Worm (Caenorhabditis elegans): Measurements from ENCODE around the gene H06I04.3.

The H06I04.3 gene

DNA sequence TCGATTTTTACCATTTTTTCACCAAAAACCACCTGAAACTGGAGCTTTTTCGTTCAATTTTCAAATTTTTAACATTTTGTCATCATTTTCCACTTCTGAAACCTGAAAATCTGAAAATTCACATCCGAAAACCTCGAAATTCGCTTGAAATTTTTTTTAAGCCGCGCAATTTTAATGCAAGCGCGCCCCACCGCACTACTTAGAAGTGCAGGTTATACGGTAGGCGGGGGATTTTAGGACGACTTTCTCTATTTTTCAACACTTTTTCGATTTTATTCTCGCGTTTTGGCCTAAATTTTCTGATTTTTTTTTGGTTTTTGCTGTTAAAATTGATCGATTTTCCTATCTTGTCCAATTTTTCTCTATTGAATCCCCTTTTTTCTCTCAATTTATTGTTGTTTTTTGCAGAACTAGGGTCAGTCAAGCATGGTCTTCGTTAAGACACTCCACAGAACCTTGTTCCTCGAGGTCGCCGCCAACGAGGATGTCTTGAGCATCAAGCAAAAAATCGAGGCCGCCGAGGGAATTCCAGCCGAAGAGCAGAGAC is 2.3 kb upstream of the H06I04.3 start, which contains the start of gene ubl-1 (continued):
- TF ChIP-seq pha-4 (tag; optimal IDR thresholded peaks at IDR 0.05) (peak; percentile 10), efl-1 (GFP tag; optimal IDR thresholded peaks at IDR 0.05) (peak; percentile 71), snpc-1.3 (tag; optimal IDR thresholded peaks at IDR 0.05; ENCODE audit: insufficient read depth) (peak; percentile 49), cebp-2 (GFP tag; IDR thresholded peaks at IDR 0.05) (no peak), F55B11.4 (tag; optimal IDR thresholded peaks at IDR 0.05; ENCODE audit: borderline replicate concordance, insufficient read depth) (no peak), F33H1.4 (GFP tag; IDR thresholded peaks at IDR 0.05) (peak; percentile 78), pbrm-1 (GFP tag; IDR thresholded peaks at IDR 0.05) (peak; percentile 72; the same call in 1 of the 2 replicates), ztf-26 (tag; optimal IDR thresholded peaks at IDR 0.05) (no peak), madf-10 (tag; optimal IDR thresholded peaks at IDR 0.05) (peak; percentile 14), lin-26 (GFP tag; IDR thresholded peaks at IDR 0.05) (no peak), mel-28 (tag; optimal IDR thresholded peaks at IDR 0.05; ENCODE audit: borderline replicate concordance) (no peak), bed-2 (GFP tag; IDR thresholded peaks at IDR 0.05) (no peak), K12H6.12 (tag; optimal IDR thresholded peaks at IDR 0.05) (no peak), lin-35 (GFP tag; optimal IDR thresholded peaks at IDR 0.05) (peak in 1 of 3 experiments; percentile 74), let-526 (GFP tag; IDR thresholded peaks at IDR 0.05) (no peak), F52B5.7 (tag; optimal IDR thresholded peaks at IDR 0.05) (no peak), tbp1 (GFP tag; optimal IDR thresholded peaks at IDR 0.05) (peak; percentile 59), dpff-1 (tag; optimal IDR thresholded peaks at IDR 0.05) (no peak), repo-1 (tag; optimal IDR thresholded peaks at IDR 0.05) (no peak), nhr-120 (GFP tag; IDR thresholded peaks at IDR 0.05) (no peak), B0261.1 (tag; optimal IDR thresholded peaks at IDR 0.05) (no peak), tbx-9 (tag; optimal IDR thresholded peaks at IDR 0.05; ENCODE audit: borderline replicate concordance) (no peak), nfya-2 (GFP tag; IDR thresholded peaks at IDR 0.05) (no peak), egl-44 (GFP tag; IDR thresholded peaks at IDR 0.05) (no peak), ama-1 (optimal IDR thresholded peaks at IDR 0.05) (no peak), ama-1 (GFP tag; optimal IDR thresholded peaks at IDR 0.05) (no peak), C06A6.2 (GFP tag; conservative IDR thresholded peaks at IDR 0.05) (no peak; the same call in 1 of the 2 replicates), B0019.2 (GFP tag; conservative IDR thresholded peaks at IDR 0.05) (0 out of 2 replicates have a peak, but pooled peaks have one; percentile 27), mes-4 (tag; optimal IDR thresholded peaks at IDR 0.05) (no peak), dox-1 (GFP tag; IDR thresholded peaks at IDR 0.05) (peak; percentile 87), lin-54 (GFP tag; optimal IDR thresholded peaks at IDR 0.05) (peak; percentile 76)

ce11 chrIII:3069101-3069500 is 1.2 kb upstream of the H06I04.3 start:
- TF ChIP-seq hrde-1 (tag; optimal IDR thresholded peaks at IDR 0.05; ENCODE audit: borderline replicate concordance) (peak; percentile 78), Y95B8A.8 (GFP tag; IDR thresholded peaks at IDR 0.05) (0 out of 2 replicates have a peak, but pooled peaks have one; percentile 54), F49E8.2 (tag; optimal IDR thresholded peaks at IDR 0.05; ENCODE audit: insufficient read depth) (peak; percentile 3), nhr-90 (tag; optimal IDR thresholded peaks at IDR 0.05) (no peak), Y79H2A.3 (GFP tag; conservative IDR thresholded peaks at IDR 0.05) (no peak), tbx-9 (tag; optimal IDR thresholded peaks at IDR 0.05; ENCODE audit: borderline replicate concordance) (no peak), xnd-1 (tag; optimal IDR thresholded peaks at IDR 0.05) (peak; percentile 36), cebp-2 (GFP tag; IDR thresholded peaks at IDR 0.05) (peak; percentile 82; the same call in 1 of the 2 replicates), snpc-3.4 (tag; optimal IDR thresholded peaks at IDR 0.05) (peak; percentile 87), snpc-1.1 (tag; optimal IDR thresholded peaks at IDR 0.05; ENCODE audit: insufficient read depth) (peak; percentile 38), Y53G8AR.9 (GFP tag; conservative IDR thresholded peaks at IDR 0.05) (peak; percentile 79), ceh-91 (GFP tag; IDR thresholded peaks at IDR 0.05) (no peak), ama-1 (optimal IDR thresholded peaks at IDR 0.05) (no peak), ama-1 (GFP tag; optimal IDR thresholded peaks at IDR 0.05) (peak in 1 of 2 experiments; percentile 63), rcor-1 (GFP tag; IDR thresholded peaks at IDR 0.05) (peak; percentile 65), hlh-26 (GFP tag; conservative IDR thresholded peaks at IDR 0.05) (no peak), ekl-4 (GFP tag; IDR thresholded peaks at IDR 0.05) (peak; percentile 81; the same call in 1 of the 2 replicates), chd-7 (tag; optimal IDR thresholded peaks at IDR 0.05) (no peak), madf-6 (GFP tag; IDR thresholded peaks at IDR 0.05) (peak; percentile 73), B0336.3 (GFP tag; IDR thresholded peaks at IDR 0.05) (peak; percentile 88), D2030.7 (GFP tag; IDR thresholded peaks at IDR 0.05) (peak; percentile 32; the same call in 1 of the 2 replicates)
